Fruit fly (Drosophila melanogaster) whole organism, embryonic: ENCODE data around the gene RpL27A.

Source experiments
- Atf-2 ChIP-seq: fragments of 200-800 bp; sonication (Bioruptor generic); optimal IDR thresholded peaks from 2 replicates; lab custom pipeline; 2016; ENCODE audit warnings: missing biosample characterization, missing genetic modification characterization
- Bdp1 ChIP-seq: fragments of 200-800 bp; sonication (Bioruptor generic); optimal IDR thresholded peaks from 3 replicates; lab custom pipeline; 2016; ENCODE audit warnings: missing biosample characterization, missing genetic modification characterization
- CG10366 ChIP-seq: fragments of 200-800 bp; sonication (Bioruptor generic); IDR thresholded peaks from 2 replicates; pipeline ENCODE4 v1.3.6; 2022; ENCODE audit warnings: missing biosample characterization, missing genetic modification characterization
- CG11093 ChIP-seq: fragments of 200-800 bp; sonication (Bioruptor generic); IDR thresholded peaks from 3 replicates; pipeline ENCODE4 v1.3.6; 2022; ENCODE audit warnings: missing biosample characterization, missing genetic modification characterization
- CG11560 ChIP-seq: fragments of 200-800 bp; sonication (Bioruptor generic); IDR thresholded peaks from 3 replicates; pipeline ENCODE4 v1.3.6; 2022; ENCODE audit warnings: missing biosample characterization, missing genetic modification characterization
- CG11723 ChIP-seq: fragments of 200-800 bp; sonication (Bioruptor generic); optimal IDR thresholded peaks from 2 replicates; lab custom pipeline; 2017; ENCODE audit warnings: missing biosample characterization, mild to moderate bottlenecking, missing genetic modification characterization
- CG14050 ChIP-seq: fragments of 200-800 bp; sonication (Bioruptor generic); IDR thresholded peaks from 3 replicates; pipeline ENCODE4 v1.3.6; 2022; ENCODE audit warnings: missing biosample characterization, missing genetic modification characterization
- CG1647 ChIP-seq: fragments of 200-800 bp; sonication (Bioruptor generic); optimal IDR thresholded peaks from 3 replicates; lab custom pipeline; 2016; ENCODE audit warnings: missing biosample characterization, missing genetic modification characterization
- CG18262 ChIP-seq: fragments of 200-800 bp; optimal IDR thresholded peaks from 3 replicates; lab custom pipeline; 2019; ENCODE audit warnings: missing biosample characterization, mild to moderate bottlenecking, missing genetic modification characterization, moderate library complexity
- CG33557 ChIP-seq: fragments of 200-800 bp; sonication (Bioruptor generic); optimal IDR thresholded peaks from 2 replicates; lab custom pipeline; 2019; ENCODE audit warnings: missing biosample characterization, mild to moderate bottlenecking, missing genetic modification characterization, moderate library complexity
- CG3838 ChIP-seq: fragments of 200-800 bp; sonication (Bioruptor generic); optimal IDR thresholded peaks from 3 replicates; lab custom pipeline; 2016; ENCODE audit warnings: missing biosample characterization, missing genetic modification characterization
- CG4707 ChIP-seq: fragments of 200-800 bp; sonication (Bioruptor generic); optimal IDR thresholded peaks from 2 replicates; lab custom pipeline; 2018; ENCODE audit warnings: missing biosample characterization, mild to moderate bottlenecking, missing genetic modification characterization, moderate library complexity
- CG5245 ChIP-seq: fragments of 200-800 bp; sonication (Bioruptor generic); optimal IDR thresholded peaks from 3 replicates; lab custom pipeline; 2016; ENCODE audit warnings: missing biosample characterization, missing genetic modification characterization
- CG6791 ChIP-seq: fragments of 200-800 bp; sonication (Bioruptor generic); IDR thresholded peaks from 3 replicates; pipeline ENCODE4 v1.3.6; 2022; ENCODE audit warnings: missing biosample characterization, missing genetic modification characterization; ENCODE audit not compliant: partially characterized antibody
- CG7372 ChIP-seq: fragments of 200-800 bp; sonication (Bioruptor generic); IDR thresholded peaks from 2 replicates; pipeline ENCODE4 v1.3.6; 2022; ENCODE audit warnings: missing biosample characterization, missing genetic modification characterization
- CG9437 ChIP-seq: fragments of 200-800 bp; sonication (Bioruptor generic); optimal IDR thresholded peaks from 2 replicates; lab custom pipeline; 2018; ENCODE audit warnings: missing biosample characterization, mild to moderate bottlenecking, missing genetic modification characterization
- CG9609 ChIP-seq: fragments of 200-800 bp; sonication (Bioruptor generic); optimal IDR thresholded peaks from 3 replicates; lab custom pipeline; 2016; ENCODE audit warnings: missing biosample characterization, missing genetic modification characterization
- CG9817 ChIP-seq: fragments of 200-800 bp; sonication (Bioruptor generic); optimal IDR thresholded peaks from 2 replicates; lab custom pipeline; 2018; ENCODE audit warnings: missing biosample characterization, mild to moderate bottlenecking, missing genetic modification characterization, moderate library complexity
- CG9932 ChIP-seq: fragments of 200-800 bp; sonication (Bioruptor generic); IDR thresholded peaks from 2 replicates; pipeline ENCODE4 v1.3.6; 2022; ENCODE audit warnings: missing biosample characterization, missing genetic modification characterization
- CoRest ChIP-seq: fragments of 200-800 bp; sonication (Bioruptor generic); optimal IDR thresholded peaks from 3 replicates; lab custom pipeline; 2018; ENCODE audit warnings: missing biosample characterization, mild to moderate bottlenecking, missing genetic modification characterization, moderate library complexity
- Dek ChIP-seq: fragments of 200-800 bp; sonication (Bioruptor generic); optimal IDR thresholded peaks from 3 replicates; lab custom pipeline; 2019; ENCODE audit warnings: missing biosample characterization, mild to moderate bottlenecking, missing genetic modification characterization, moderate library complexity
- Dfd ChIP-seq, 2 experiments: fragments of >200 bp; optimal IDR thresholded peaks; 2 replicates each; lab custom pipeline; 2017; ENCODE audit warnings: missing biosample characterization in 2 of 2, missing genetic modification characterization in 2 of 2
- Eip74EF ChIP-seq, 2 experiments: fragments of 200-800 bp in 1 of 2; fragments of >200 bp in 1 of 2; sonication (Bioruptor generic) in 1 of 2; optimal IDR thresholded peaks; 2 replicates each; lab custom pipeline; 2017 to 2019; ENCODE audit warnings: missing biosample characterization in 2 of 2, missing genetic modification characterization in 2 of 2, mild to moderate bottlenecking in 1 of 2, moderate library complexity in 1 of 2
- Fer1 ChIP-seq: fragments of 200-800 bp; sonication (Bioruptor generic); optimal IDR thresholded peaks from 2 replicates; lab custom pipeline; 2017; ENCODE audit warnings: missing biosample characterization, mild to moderate bottlenecking, missing genetic modification characterization
- H15 ChIP-seq: fragments of 200-800 bp; sonication (Bioruptor generic); IDR thresholded peaks from 3 replicates; pipeline ENCODE4 v1.3.6; 2022; ENCODE audit warnings: missing biosample characterization, missing genetic modification characterization
- Optix ChIP-seq: fragments of 200-800 bp; sonication (Bioruptor generic); IDR thresholded peaks from 3 replicates; pipeline ENCODE4 v1.3.6; 2022; ENCODE audit warnings: missing biosample characterization, missing genetic modification characterization
- Pdp1 ChIP-seq, 2 experiments: fragments of 200-800 bp; sonication (Bioruptor generic); optimal IDR thresholded peaks; 3 replicates each; lab custom pipeline; 2016; ENCODE audit warnings: missing biosample characterization in 2 of 2, missing genetic modification characterization in 2 of 2, mild to moderate bottlenecking in 1 of 2, moderate library complexity in 1 of 2
- Scr ChIP-seq: fragments of 200-800 bp; sonication (Bioruptor generic); IDR thresholded peaks from 2 replicates; pipeline ENCODE4 v1.3.6; 2022; ENCODE audit warnings: missing biosample characterization, missing genetic modification characterization; ENCODE audit not compliant: partially characterized antibody
- Spps ChIP-seq: fragments of 200-800 bp; sonication (Bioruptor generic); optimal IDR thresholded peaks from 2 replicates; lab custom pipeline; 2018; ENCODE audit warnings: missing biosample characterization, mild to moderate bottlenecking, missing genetic modification characterization
- TFAM ChIP-seq: fragments of 200-800 bp; sonication (Bioruptor generic); optimal IDR thresholded peaks from 2 replicates; lab custom pipeline; 2017; ENCODE audit warnings: missing biosample characterization, missing genetic modification characterization, inconsistent platforms
- cad ChIP-seq: fragments of >200 bp; optimal IDR thresholded peaks from 2 replicates; lab custom pipeline; 2017; ENCODE audit warnings: missing biosample characterization, missing genetic modification characterization
- cato ChIP-seq: fragments of 200-800 bp; sonication (Bioruptor generic); optimal IDR thresholded peaks from 2 replicates; lab custom pipeline; 2016; ENCODE audit warnings: missing biosample characterization, missing genetic modification characterization, borderline replicate concordance
- caup ChIP-seq: fragments of 200-800 bp; sonication (Bioruptor generic); optimal IDR thresholded peaks from 3 replicates; lab custom pipeline; 2017; ENCODE audit warnings: missing biosample characterization, mild to moderate bottlenecking, missing genetic modification characterization, moderate library complexity; ENCODE audit not compliant: severe bottlenecking
- en ChIP-seq: fragments of 200-800 bp; sonication (Bioruptor generic); optimal IDR thresholded peaks from 2 replicates; lab custom pipeline; 2016; ENCODE audit warnings: missing biosample characterization, missing genetic modification characterization
- fd102C ChIP-seq: fragments of 200-800 bp; sonication (Bioruptor generic); optimal IDR thresholded peaks from 2 replicates; lab custom pipeline; 2018; ENCODE audit warnings: missing biosample characterization, mild to moderate bottlenecking, missing genetic modification characterization, moderate library complexity
- fu2 ChIP-seq: fragments of 200-800 bp; sonication (Bioruptor generic); optimal IDR thresholded peaks from 2 replicates; lab custom pipeline; 2016; ENCODE audit warnings: missing biosample characterization, missing genetic modification characterization
- gsb ChIP-seq: fragments of 200-800 bp; sonication (Bioruptor generic); IDR thresholded peaks from 2 replicates; pipeline ENCODE4 v1.3.6; 2022; ENCODE audit warnings: missing biosample characterization, missing genetic modification characterization
- hb ChIP-seq: fragments of 200-800 bp; sonication (Bioruptor generic); IDR thresholded peaks from 3 replicates; pipeline ENCODE4 v1.3.6; 2022; ENCODE audit warnings: missing biosample characterization, missing genetic modification characterization; ENCODE audit not compliant: partially characterized antibody
- kah ChIP-seq: fragments of 200-800 bp; sonication (Bioruptor generic); optimal IDR thresholded peaks from 2 replicates; lab custom pipeline; 2018; ENCODE audit warnings: missing biosample characterization, mild to moderate bottlenecking, missing genetic modification characterization
- p53 ChIP-seq: fragments of 200-800 bp; sonication (Bioruptor generic); optimal IDR thresholded peaks from 2 replicates; lab custom pipeline; 2016; ENCODE audit warnings: missing biosample characterization, missing genetic modification characterization
- phol ChIP-seq: fragments of 200-800 bp; sonication (Bioruptor generic); optimal IDR thresholded peaks from 3 replicates; lab custom pipeline; 2018; ENCODE audit warnings: missing biosample characterization, mild to moderate bottlenecking, missing genetic modification characterization, moderate library complexity
- pum ChIP-seq: fragments of 200-800 bp; sonication (Bioruptor generic); optimal IDR thresholded peaks from 2 replicates; lab custom pipeline; 2016; ENCODE audit warnings: missing biosample characterization, missing genetic modification characterization
- ro ChIP-seq: fragments of 200-800 bp; sonication (Bioruptor generic); IDR thresholded peaks from 2 replicates; pipeline ENCODE4 v1.3.6; 2022; ENCODE audit warnings: missing biosample characterization, missing genetic modification characterization
- sd ChIP-seq: fragments of 200-800 bp; sonication (Bioruptor generic); optimal IDR thresholded peaks from 3 replicates; lab custom pipeline; 2018; ENCODE audit warnings: missing biosample characterization, mild to moderate bottlenecking, missing genetic modification characterization, moderate library complexity
- shn ChIP-seq: fragments of 200-800 bp; sonication (Bioruptor generic); optimal IDR thresholded peaks from 3 replicates; lab custom pipeline; 2016; ENCODE audit warnings: missing biosample characterization, missing genetic modification characterization
- sna ChIP-seq: fragments of 200-800 bp; sonication (Bioruptor generic); IDR thresholded peaks from 2 replicates; pipeline ENCODE4 v1.3.6; 2022; ENCODE audit warnings: missing biosample characterization, missing genetic modification characterization; ENCODE audit not compliant: partially characterized antibody
- tap ChIP-seq: fragments of 200-800 bp; optimal IDR thresholded peaks from 3 replicates; lab custom pipeline; 2019; ENCODE audit warnings: missing biosample characterization, mild to moderate bottlenecking, missing genetic modification characterization, moderate library complexity
- toy ChIP-seq: fragments of 200-800 bp; sonication (Bioruptor generic); IDR thresholded peaks from 2 replicates; pipeline ENCODE4 v1.3.6; 2022; ENCODE audit warnings: missing biosample characterization, missing genetic modification characterization
- unpg ChIP-seq: fragments of 200-800 bp; sonication (Bioruptor generic); optimal IDR thresholded peaks from 3 replicates; lab custom pipeline; 2018; ENCODE audit warnings: missing biosample characterization, mild to moderate bottlenecking, missing genetic modification characterization, moderate library complexity
- zen ChIP-seq: fragments of 200-800 bp; sonication (Bioruptor generic); optimal IDR thresholded peaks from 3 replicates; lab custom pipeline; 2018; ENCODE audit warnings: missing biosample characterization, mild to moderate bottlenecking, missing genetic modification characterization, moderate library complexity

The RpL27A gene

DNA sequence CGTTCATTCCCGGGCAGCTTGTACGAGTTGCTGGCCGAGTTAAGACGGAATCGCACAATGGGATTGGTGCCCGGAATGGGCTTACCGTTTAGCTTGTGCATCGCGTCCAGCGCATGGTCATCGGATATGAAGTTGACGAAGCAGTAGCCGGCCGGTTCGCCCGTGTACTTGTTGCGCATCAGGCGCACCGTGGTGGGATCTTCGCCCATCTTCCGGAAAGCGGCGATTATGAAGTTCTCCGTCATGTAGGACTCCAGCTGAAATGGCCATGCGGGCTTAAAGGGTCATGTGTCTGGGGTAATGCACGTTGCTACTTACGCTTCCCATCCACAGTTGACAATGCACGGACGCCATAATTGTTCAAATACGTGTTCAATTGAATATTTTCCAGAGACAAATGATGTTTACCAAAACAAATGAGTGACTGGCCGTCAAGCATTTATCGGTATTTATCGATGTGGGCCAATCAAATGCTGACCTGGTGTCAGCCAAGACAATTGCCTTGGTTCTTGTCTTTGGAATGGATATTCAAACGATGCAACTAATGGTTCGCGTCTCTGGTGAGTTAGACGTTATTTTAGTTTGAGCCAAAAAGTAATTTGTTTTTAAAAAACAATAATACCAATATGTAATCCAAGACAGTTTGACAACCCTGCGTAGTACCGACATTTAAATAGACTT lies 4.0 kb downstream of the RpL27A start, which contains the start of the genes Secp43 and ND-B8 (continued):
- TF ChIP-seq Scr (GFP tag; lab: Robert Waterston, UW) (peak; percentile 74), Spps (tag; lab: Kevin White, UChicago) (no peak), CG9437 (peak; percentile 2), H15 (GFP tag; lab: Robert Waterston, UW) (no peak), en (GFP tag; lab: Kevin White, UChicago) (no peak), CG9817 (no peak), CG9609 (GFP tag; lab: Kevin White, UChicago) (no peak), unpg (GFP tag; lab: Kevin White, UChicago) (no peak), CG33557 (GFP tag; lab: Kevin White, UChicago) (no peak), CG11723 (GFP tag; lab: Kevin White, UChicago) (no peak), CG4707 (no peak), Eip74EF (GFP tag; optimal IDR thresholded peaks at IDR 0.05; lab: Kevin White, UChicago) (no peak), CG11560 (tag; lab: Robert Waterston, UW) (peak; percentile 90), hb (GFP tag; lab: Robert Waterston, UW) (peak; percentile 81), pum (GFP tag; lab: Kevin White, UChicago) (no peak), cato (GFP tag; lab: Kevin White, UChicago) (no peak), CG3838 (no peak), CG10366 (GFP tag; lab: Robert Waterston, UW) (no peak), CG9932 (GFP tag; lab: Robert Waterston, UW) (peak; percentile 47; the same call in 1 of the 2 replicates), ro (GFP tag; lab: Robert Waterston, UW) (no peak), phol (peak; percentile 64), sd (tag; lab: Kevin White, UChicago) (peak; percentile 44), CG7372 (no peak), sna (GFP tag; lab: Robert Waterston, UW) (peak; percentile 44; the same call in 1 of the 2 replicates), Atf-2 (GFP tag; lab: Kevin White, UChicago) (no peak), fd102C (GFP tag; lab: Kevin White, UChicago) (no peak), CG18262 (tag; lab: Kevin White, UChicago) (no peak), tap (no peak), CG1647 (GFP tag; lab: Kevin White, UChicago) (no peak), CG5245 (no peak), Bdp1 (GFP tag; lab: Kevin White, UChicago) (no peak), toy (no peak), Dfd (GFP tag; optimal IDR thresholded peaks at IDR 0.05; lab: Kevin White, UChicago) (no peak), Fer1 (GFP tag; lab: Kevin White, UChicago) (peak; percentile 15), fu2 (no peak), Optix (no peak), Dek (tag; lab: Kevin White, UChicago) (peak; percentile 27), Pdp1 (GFP tag; optimal IDR thresholded peaks at IDR 0.05; lab: Kevin White, UChicago) (peak in 1 of 2 experiments; percentile 44), CG11093 (GFP tag; lab: Robert Waterston, UW) (no peak), cad (GFP tag; lab: Kevin White, UChicago) (no peak), zen (peak; percentile 59), gsb (no peak), p53 (GFP tag; lab: Kevin White, UChicago) (no peak), CoRest (tag; lab: Kevin White, UChicago) (peak; percentile 36), TFAM (GFP tag; lab: Kevin White, UChicago) (no peak), shn (GFP tag; lab: Kevin White, UChicago) (no peak), caup (no peak), CG6791 (GFP tag; lab: Robert Waterston, UW) (peak; percentile 86), CG14050 (no peak), kah (GFP tag; lab: Kevin White, UChicago) (no peak)
